Fruit fly (Drosophila melanogaster) whole organism, larva: ENCODE data around the gene CG9550.

Source experiments
- noc ChIP-seq: fragments of 200-800 bp; sonication (Bioruptor generic); optimal IDR thresholded peaks from 3 replicates; lab custom pipeline; 2019; ENCODE audit warnings: missing biosample characterization, mild to moderate bottlenecking, missing genetic modification characterization, moderate library complexity

CG9550 gene

DNA sequence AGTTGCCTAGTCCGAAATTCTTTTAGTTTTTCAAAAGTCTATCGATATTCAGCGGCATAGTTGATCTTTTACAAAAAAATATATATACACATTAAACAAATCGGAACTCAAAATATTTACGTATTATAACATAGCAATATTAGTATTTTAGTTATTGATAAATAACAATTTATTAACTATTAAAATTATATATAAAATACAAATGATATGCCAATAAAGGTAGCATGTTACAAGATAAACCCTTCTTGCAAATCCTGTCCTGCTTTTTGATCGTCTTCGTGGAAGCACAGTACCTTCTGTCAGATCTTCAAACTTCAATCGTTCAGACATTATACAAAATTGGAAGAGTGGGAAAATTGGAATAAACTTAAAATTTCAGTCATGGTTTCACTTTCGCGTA is at the start of gene CG9550:
CG9550 (plus strand) TSS at position 301 of the 400 bp plus-strand sequence.
- TF ChIP-seq noc (tag; lab: Kevin White, UChicago) = no peak

DNA sequence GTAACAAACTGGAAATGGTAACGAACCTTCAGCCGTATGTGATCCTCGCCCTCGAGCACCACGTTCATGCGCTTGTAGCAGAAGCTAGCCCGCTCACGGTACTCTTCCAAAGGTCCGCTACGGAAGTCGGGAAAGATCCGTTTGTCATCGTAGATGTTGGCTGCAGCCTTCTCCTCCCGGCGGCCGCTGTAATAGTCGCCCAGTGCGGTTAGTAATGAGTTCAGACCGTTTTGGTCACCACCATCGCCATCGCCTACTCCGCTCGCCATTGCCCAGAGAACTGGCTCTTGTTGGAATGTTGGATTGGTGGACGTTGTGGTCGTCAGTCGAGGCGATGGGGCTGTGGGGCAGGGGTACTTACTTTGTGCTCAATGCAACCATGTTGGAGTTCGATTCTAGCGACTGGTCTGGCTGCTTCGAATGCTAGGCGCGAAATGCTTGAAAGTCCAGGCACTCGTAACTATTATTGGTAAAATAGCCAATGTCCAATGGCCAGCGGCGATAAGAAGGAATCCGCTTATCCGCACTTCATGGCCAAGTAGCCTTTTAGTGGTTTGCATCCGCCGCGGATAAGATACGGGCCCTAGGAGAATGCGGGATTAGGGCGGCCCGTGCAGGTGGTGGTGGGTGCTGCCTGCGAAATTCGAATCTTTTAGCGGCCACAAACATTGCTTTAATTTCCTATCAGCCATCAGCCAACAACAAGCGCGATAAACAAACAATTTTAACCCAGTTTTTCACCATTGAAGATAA is 49.1 kb upstream of the CG9550 start:
- peak; percentile 13 for TF ChIP-seq noc (tag; lab: Kevin White, UChicago)

DNA sequence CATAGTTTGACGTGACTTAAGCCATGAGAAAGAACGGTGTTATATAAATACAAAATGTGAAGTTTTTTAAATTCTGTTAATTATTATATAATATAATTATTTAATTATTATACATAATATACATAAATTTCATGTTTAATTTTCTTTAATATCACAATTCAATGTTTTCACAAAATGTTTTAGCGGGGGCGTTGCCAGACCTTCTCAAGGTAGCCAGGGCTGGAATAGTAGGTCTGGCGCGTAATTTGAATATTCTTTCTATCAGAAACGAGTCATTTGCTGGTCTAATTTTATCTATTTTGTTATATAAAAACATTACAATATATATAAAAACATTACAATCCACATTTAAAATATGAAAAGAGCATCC is 48.5 kb upstream of the CG9550 start, which contains the start of gene Acox3:
Acox3 (minus strand) TSS at position 70 of the 370 bp plus-strand sequence.
- TF ChIP-seq noc (tag; lab: Kevin White, UChicago) = no peak

DNA sequence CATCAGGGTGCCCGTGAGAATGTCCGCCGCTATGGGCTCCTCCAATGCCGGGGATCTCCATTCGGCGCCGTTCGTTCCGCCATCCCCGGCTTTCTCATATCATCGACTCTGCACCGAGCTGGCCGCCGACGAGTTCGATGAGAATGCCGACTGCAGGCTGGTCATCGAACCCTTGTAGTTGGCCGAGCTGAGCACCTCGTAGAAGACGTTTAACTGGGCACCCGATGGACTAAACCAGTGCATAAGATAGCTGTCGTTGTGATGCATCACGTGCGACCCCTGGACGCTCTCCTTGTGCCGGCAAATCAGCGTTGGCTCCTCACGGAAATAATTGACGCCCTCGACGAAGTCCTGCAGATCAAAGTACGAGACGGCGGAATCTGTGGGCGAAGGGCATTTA is 47.1 kb upstream of the CG9550 start:
- TF ChIP-seq noc (tag; lab: Kevin White, UChicago) = no peak

DNA sequence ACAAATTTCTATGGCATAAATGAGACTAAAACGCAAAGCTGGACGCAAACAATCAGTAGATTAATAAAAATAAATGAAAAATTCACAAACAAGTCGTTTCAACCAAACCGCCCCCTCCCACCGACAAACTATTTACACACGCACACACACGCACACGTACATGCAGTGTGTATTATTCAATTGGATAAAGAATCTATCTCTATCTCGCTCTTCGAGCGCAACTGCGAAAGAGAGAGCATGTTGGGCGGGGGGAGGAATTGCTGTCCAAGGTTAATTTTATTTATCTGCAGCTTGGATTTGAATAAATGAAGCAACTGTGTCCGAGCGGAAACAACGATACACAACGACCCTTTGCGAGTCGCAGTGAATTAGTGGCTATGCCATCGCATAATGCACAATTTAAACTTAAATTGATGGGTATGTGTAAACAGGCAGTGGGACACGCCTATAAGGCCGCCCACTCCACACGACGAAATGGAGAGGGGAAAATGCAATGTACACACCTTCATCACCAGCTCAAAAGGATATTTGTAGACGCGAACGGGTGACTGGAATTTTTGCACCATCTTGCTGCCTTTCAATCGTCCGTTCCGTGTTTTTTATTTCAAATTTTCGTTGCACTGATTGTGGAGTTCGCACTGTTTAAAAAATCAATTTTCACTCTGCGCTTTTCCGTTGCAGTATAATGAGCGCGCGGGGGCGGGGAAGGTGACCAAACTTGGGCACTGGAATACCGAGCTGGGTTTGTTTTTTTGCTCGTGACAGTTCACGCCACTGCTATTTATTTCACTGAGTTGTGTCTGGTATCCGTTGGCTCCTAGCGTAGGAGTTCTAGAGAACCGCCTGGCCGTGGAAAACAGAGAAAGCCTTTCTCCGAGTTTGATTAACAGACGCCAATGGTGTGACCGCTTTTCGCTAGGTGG is 41.6 kb upstream of the CG9550 start, which contains the start of gene retm:
retm (minus strand) TSS at position 898 of the 923 bp plus-strand sequence.
- TF ChIP-seq noc (tag; lab: Kevin White, UChicago) = peak; percentile 44

DNA sequence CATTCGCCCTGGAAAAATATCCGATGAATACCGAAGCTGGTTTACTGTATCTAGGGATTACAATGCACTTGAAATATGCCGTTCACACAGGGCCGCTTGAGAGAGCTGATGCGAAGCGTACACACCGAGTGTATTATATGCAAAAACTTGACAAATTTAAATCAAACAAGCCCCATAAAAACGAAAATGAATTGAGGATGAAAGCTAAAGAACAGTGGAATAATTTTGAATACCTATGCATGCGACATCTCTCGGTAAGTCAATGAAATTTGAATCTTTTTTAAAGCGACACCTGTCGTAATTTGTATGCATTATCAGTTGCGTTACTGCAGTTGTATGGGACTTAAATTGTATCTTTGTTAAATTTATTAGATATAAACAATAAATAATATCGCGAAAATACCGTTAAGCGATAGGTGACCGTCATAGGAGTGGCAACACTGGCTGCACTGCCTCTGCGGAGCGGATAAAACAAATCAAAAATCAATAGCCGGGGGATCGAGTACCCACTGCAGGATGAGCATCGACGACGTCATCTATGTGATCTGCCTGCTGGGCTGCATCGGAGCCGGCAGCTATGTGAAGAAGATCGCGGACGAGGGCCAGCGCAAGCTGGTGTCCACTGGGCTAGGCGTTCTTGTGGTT is 40.8 kb upstream of the CG9550 start, which contains the start of gene frj:
frj (plus strand) TSS at position 98 of the 645 bp plus-strand sequence.
- no peak for TF ChIP-seq noc (tag; lab: Kevin White, UChicago)

DNA sequence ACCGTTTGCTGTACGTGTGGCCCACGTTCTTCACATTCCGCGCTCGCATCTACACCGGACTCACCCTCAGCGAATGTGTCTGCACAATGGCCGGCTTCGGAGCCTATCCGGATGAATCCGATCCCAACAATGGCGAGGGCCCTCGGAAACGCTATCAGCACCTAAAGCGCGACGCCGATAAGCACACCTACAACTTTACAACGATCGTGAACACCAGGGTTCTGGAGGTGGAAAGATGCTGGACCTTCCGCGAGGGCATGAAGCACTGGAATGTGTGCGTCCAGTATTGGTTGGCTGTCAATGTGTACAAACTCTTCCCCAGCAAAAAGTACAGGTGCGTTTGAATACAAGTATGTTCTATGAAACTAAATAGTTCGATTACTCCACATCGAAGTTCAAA is 39.3 kb upstream of the CG9550 start:
- TF ChIP-seq noc (tag; lab: Kevin White, UChicago) = no peak

DNA sequence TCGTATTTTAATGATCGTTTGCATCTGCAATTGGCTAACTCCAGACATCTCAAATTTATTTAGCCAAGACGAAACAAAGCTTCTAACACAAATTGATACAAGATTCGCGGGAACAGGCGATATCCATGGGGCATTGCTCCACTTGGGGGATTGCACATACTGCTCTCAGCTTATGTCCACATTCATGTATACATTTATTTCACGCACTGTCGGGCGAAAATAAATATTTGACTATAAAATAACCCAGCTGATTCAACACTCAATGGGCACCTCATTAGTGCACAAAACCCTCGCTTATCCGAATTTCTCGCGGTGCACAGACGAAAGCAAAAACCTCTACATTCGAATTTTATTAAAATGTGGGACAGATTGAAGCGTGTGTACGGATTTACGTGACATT is 35.4 kb upstream of the CG9550 start:
- peak; percentile 38 for TF ChIP-seq noc (tag; lab: Kevin White, UChicago)

DNA sequence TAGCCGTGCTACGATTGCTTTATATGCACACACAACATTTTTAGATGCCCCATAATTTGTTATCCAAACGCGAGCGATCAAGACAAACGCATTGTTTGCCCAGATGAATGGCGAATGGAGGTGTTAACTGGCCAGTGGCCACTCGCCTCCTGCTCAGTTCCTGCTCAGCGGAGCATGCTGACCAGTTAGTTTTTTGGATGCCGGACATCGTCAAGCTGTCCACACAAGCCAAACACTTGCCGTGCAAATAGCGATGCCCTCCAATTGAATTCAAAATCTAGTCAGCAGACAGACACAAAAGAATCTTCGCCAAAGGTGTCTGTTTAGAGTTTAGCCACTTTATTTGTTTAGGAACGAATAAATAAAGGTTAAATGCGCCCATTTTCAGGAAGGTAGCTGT is 34.6 kb upstream of the CG9550 start:
- no peak for TF ChIP-seq noc (tag; lab: Kevin White, UChicago)

DNA sequence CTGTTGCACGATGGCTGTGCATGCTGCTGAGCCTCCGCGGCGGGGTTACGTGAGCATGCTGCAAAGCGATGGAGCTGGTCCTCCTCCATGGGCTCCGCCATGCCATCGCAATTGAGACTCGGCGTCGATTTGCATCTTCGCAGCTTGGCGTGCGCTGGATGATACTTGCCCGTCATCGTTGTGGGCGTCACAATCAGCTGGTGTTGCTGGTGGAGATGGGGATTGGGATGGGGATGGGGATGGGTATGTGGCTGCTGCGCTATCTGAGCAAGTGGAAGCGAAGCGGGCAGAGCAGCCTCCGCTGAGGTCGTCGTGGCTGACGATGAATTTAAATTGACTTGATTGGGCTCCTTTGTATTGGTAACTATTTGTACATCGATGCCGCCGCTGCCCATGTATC is 33.5 kb upstream of the CG9550 start:
- TF ChIP-seq noc (tag; lab: Kevin White, UChicago) = no peak

DNA sequence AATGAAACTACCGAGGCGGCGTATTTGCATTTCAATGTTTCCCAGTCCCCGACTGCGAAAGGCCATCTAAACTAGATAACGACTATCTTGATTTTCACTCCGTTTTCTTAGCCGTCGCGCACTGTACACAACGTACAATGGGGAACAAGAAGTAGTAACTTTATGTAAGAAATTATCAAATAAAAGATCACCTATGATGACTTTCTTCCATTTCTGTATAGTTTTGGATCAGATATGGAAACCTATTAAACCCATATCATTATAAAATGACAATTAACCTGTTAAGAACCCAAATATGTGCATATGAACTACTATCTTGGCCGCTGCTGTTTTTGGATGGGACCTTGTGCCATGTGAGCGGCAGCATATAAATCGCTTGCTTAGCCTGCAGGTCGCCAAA is 32.6 kb upstream of the CG9550 start:
- no peak for TF ChIP-seq noc (tag; lab: Kevin White, UChicago)

DNA sequence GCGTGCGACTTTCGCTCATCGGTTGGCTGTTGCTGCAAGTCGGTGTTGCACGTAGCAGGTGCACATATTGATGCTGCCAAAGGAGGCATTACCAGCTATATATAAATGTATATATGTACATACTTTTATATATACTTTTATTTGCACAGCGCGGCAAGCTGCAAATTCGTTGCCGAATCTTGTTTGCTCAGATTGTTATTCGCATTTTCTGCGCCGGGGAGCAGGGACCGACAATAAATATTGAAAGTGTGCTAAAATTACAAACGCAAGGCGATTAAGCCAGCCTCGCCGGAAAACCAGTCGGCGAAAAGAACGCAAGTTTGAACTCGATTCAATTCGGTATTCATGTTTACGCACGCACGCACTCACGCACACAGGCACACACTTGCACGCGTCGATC is 32.1 kb upstream of the CG9550 start:
- TF ChIP-seq noc (tag; lab: Kevin White, UChicago) = no peak

DNA sequence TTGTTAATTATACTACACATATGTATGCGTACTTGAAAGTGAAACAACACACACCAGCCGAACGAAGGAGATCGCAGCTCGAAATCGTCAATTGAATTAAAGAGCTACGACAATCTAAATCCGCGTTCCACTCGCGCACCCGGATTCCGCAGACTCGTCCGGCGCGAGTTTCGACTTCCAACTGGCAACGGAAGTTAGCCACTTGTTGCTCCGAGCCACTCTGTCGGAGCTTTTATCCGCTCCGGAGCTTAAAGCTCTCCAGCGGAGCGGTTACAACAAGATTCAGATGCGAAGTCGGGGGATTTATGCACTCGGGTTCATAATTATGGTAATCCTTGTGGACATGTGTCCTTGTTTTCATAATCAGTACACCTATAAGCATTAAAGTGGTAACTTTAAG is 31.4 kb upstream of the CG9550 start, which contains the start of gene Rchy1:
Rchy1 (minus strand) TSS at position 173 of the 400 bp plus-strand sequence.
- TF ChIP-seq noc (tag; lab: Kevin White, UChicago) = no peak

DNA sequence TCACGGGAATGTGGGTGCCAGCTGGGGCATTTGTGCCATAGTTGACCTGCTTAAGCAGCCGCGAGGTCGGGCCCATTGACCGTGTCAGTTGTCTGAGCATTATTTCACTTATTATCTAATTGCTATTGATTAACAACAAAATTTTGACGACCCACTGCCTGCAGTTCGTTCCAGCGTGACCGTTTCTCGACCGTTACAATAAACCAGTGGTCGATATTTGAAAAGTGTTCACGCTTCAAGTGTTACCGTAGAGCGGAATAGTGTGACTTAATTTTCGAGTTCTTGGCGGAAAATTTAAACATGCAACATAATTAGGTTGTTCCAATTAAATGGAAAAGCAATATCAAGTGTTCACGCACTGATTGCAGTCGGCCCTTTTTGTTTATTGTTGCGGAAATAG is 29.3 kb upstream of the CG9550 start, which contains the start of gene HemK1:
HemK1 (minus strand) TSS at position 190 of the 400 bp plus-strand sequence.
- TF ChIP-seq noc (tag; lab: Kevin White, UChicago) = no peak

DNA sequence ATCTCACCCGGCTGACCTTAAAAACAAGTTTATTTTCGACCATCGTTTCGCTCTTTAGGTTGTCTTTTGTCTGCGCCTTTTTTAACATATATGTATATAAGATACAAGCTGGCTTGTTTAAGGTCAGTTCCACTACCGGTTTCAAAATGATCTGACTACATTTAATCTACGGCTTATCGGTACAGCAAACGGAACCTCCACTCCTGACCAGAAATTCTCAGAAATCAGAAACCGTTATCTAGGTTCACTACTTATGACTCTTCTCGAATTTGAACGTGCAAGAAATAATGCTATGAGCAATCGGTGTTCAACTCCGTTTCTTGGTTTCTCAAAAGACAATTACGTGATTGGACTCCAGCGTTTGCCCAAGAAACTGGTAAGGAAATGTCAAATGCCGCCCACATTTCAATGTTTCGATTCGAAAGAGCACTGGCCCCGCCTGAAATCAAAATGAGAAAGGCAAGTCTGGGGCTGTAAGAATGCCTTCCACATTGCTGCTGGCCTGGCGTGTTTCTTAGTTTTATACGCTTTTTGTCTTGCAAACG is 26.7 kb upstream of the CG9550 start:
- TF ChIP-seq noc (tag; lab: Kevin White, UChicago) = no peak
